Fruit fly (Drosophila melanogaster) whole organism, embryonic: Measurements from ENCODE around the gene CG2256.

ENCODE experiments used
- CG1024 ChIP-seq: fragments of 200-800 bp; sonication (Bioruptor generic); IDR thresholded peaks from 2 replicates; pipeline ENCODE4 v1.3.6; 2022; ENCODE audit warnings: missing biosample characterization, missing genetic modification characterization
- CG11695 ChIP-seq: fragments of 200-800 bp; sonication (Bioruptor generic); IDR thresholded peaks from 3 replicates; pipeline ENCODE4 v1.3.6; 2022; ENCODE audit warnings: missing biosample characterization, missing genetic modification characterization
- CG11696 ChIP-seq: fragments of 200-800 bp; sonication (Bioruptor generic); IDR thresholded peaks from 2 replicates; pipeline ENCODE4 v1.3.6; 2022; ENCODE audit warnings: missing biosample characterization, missing genetic modification characterization
- CG17359 ChIP-seq: fragments of 200-800 bp; sonication (Bioruptor generic); optimal IDR thresholded peaks from 3 replicates; lab custom pipeline; 2018; ENCODE audit warnings: missing biosample characterization, mild to moderate bottlenecking, missing genetic modification characterization, moderate library complexity
- CG18262 ChIP-seq: fragments of 200-800 bp; optimal IDR thresholded peaks from 3 replicates; lab custom pipeline; 2019; ENCODE audit warnings: missing biosample characterization, mild to moderate bottlenecking, missing genetic modification characterization, moderate library complexity
- CG30403 ChIP-seq: fragments of 200-800 bp; sonication (Bioruptor generic); optimal IDR thresholded peaks from 3 replicates; lab custom pipeline; 2016; ENCODE audit warnings: missing biosample characterization, missing genetic modification characterization
- CG3065 ChIP-seq: fragments of 200-800 bp; sonication (Bioruptor generic); optimal IDR thresholded peaks from 2 replicates; lab custom pipeline; 2016; ENCODE audit warnings: missing biosample characterization, missing genetic modification characterization
- CG31365 ChIP-seq: fragments of 200-800 bp; sonication (Bioruptor generic); optimal IDR thresholded peaks from 2 replicates; lab custom pipeline; 2018; ENCODE audit warnings: missing biosample characterization, mild to moderate bottlenecking, missing genetic modification characterization
- CG33557 ChIP-seq: fragments of 200-800 bp; sonication (Bioruptor generic); optimal IDR thresholded peaks from 2 replicates; lab custom pipeline; 2019; ENCODE audit warnings: missing biosample characterization, mild to moderate bottlenecking, missing genetic modification characterization, moderate library complexity
- CG34224 ChIP-seq: fragments of 200-800 bp; sonication (Bioruptor generic); IDR thresholded peaks from 3 replicates; pipeline ENCODE4 v1.3.6; 2022; ENCODE audit warnings: missing biosample characterization, missing genetic modification characterization; ENCODE audit not compliant: partially characterized antibody
- CG5245 ChIP-seq: fragments of 200-800 bp; sonication (Bioruptor generic); optimal IDR thresholded peaks from 3 replicates; lab custom pipeline; 2016; ENCODE audit warnings: missing biosample characterization, missing genetic modification characterization
- CG5953 ChIP-seq: fragments of 200-800 bp; sonication (Bioruptor generic); IDR thresholded peaks from 2 replicates; pipeline ENCODE4 v1.3.6; 2022; ENCODE audit warnings: missing biosample characterization, missing genetic modification characterization
- CG6813 ChIP-seq: fragments of 200-800 bp; sonication (Bioruptor generic); optimal IDR thresholded peaks from 2 replicates; lab custom pipeline; 2017; ENCODE audit warnings: missing biosample characterization, missing genetic modification characterization, mild to moderate bottlenecking, moderate library complexity, missing genetic modification reagents
- CG7372 ChIP-seq: fragments of 200-800 bp; sonication (Bioruptor generic); IDR thresholded peaks from 2 replicates; pipeline ENCODE4 v1.3.6; 2022; ENCODE audit warnings: missing biosample characterization, missing genetic modification characterization
- Eip74EF ChIP-seq, 2 experiments: fragments of 200-800 bp in 1 of 2; fragments of >200 bp in 1 of 2; sonication (Bioruptor generic) in 1 of 2; optimal IDR thresholded peaks; 2 replicates each; lab custom pipeline; 2017 to 2019; ENCODE audit warnings: missing biosample characterization in 2 of 2, missing genetic modification characterization in 2 of 2, mild to moderate bottlenecking in 1 of 2, moderate library complexity in 1 of 2
- Ets65A ChIP-seq: fragments of 200-800 bp; sonication (Bioruptor generic); peaks from one replicate; lab custom pipeline; 2016; ENCODE audit warnings: missing biosample characterization, missing genetic modification characterization
- Ets97D ChIP-seq: fragments of 200-800 bp; sonication (Bioruptor generic); optimal IDR thresholded peaks from 3 replicates; lab custom pipeline; 2016; ENCODE audit warnings: missing biosample characterization, missing genetic modification characterization
- Gug ChIP-seq: fragments of 200-800 bp; sonication (Bioruptor generic); IDR thresholded peaks from 4 replicates; pipeline ENCODE4 v1.3.6; 2022; ENCODE audit warnings: missing biosample characterization, missing genetic modification characterization
- H15 ChIP-seq: fragments of 200-800 bp; sonication (Bioruptor generic); IDR thresholded peaks from 3 replicates; pipeline ENCODE4 v1.3.6; 2022; ENCODE audit warnings: missing biosample characterization, missing genetic modification characterization
- Myb ChIP-seq: fragments of 200-800 bp; sonication (Bioruptor generic); optimal IDR thresholded peaks from 2 replicates; lab custom pipeline; 2016; ENCODE audit warnings: missing biosample characterization, missing genetic modification characterization
- Neu2 ChIP-seq: fragments of 200-800 bp; sonication (Bioruptor generic); optimal IDR thresholded peaks from 3 replicates; lab custom pipeline; 2016; ENCODE audit warnings: missing biosample characterization, missing genetic modification characterization, borderline replicate concordance
- Pdp1 ChIP-seq, 2 experiments: fragments of 200-800 bp; sonication (Bioruptor generic); optimal IDR thresholded peaks; 3 replicates each; lab custom pipeline; 2016; ENCODE audit warnings: missing biosample characterization in 2 of 2, missing genetic modification characterization in 2 of 2, mild to moderate bottlenecking in 1 of 2, moderate library complexity in 1 of 2
- Poxn ChIP-seq: fragments of 200-800 bp; sonication (Bioruptor generic); IDR thresholded peaks from 2 replicates; pipeline ENCODE4 v1.3.6; 2022; ENCODE audit warnings: missing biosample characterization, missing genetic modification characterization
- Rfx ChIP-seq: fragments of 200-800 bp; sonication (Bioruptor generic); IDR thresholded peaks from 2 replicates; pipeline ENCODE4 v1.3.6; 2022; ENCODE audit warnings: missing biosample characterization, missing genetic modification characterization
- Spps ChIP-seq: fragments of 200-800 bp; sonication (Bioruptor generic); optimal IDR thresholded peaks from 2 replicates; lab custom pipeline; 2018; ENCODE audit warnings: missing biosample characterization, mild to moderate bottlenecking, missing genetic modification characterization
- Stat92E ChIP-seq, 3 experiments: fragments of >200 bp in 2 of 3; fragments of 200-800 bp in 1 of 3; sonication (Bioruptor generic) in 1 of 3; optimal IDR thresholded peaks; 2 replicates each; lab custom pipeline; 2017 to 2019; ENCODE audit warnings: missing biosample characterization in 3 of 3, missing genetic modification characterization in 3 of 3, mild to moderate bottlenecking in 1 of 3, moderate library complexity in 1 of 3
- Trl ChIP-seq, 3 experiments: fragments of >200 bp in 2 of 3; fragments of 200-800 bp in 1 of 3; sonication (Bioruptor generic) in 1 of 3; optimal IDR thresholded peaks; 2 replicates in 1 of 3; 3 replicates in 2 of 3; lab custom pipeline; 2016 to 2017; ENCODE audit warnings: missing biosample characterization in 1 of 3, missing genetic modification characterization in 1 of 3
- abd-A ChIP-seq: fragments of 200-800 bp; sonication (Bioruptor generic); optimal IDR thresholded peaks from 3 replicates; lab custom pipeline; 2019; ENCODE audit warnings: missing biosample characterization, mild to moderate bottlenecking, missing genetic modification characterization, moderate library complexity
- bowl ChIP-seq: fragments of 200-800 bp; sonication (Bioruptor generic); IDR thresholded peaks from 2 replicates; pipeline ENCODE4 v1.3.6; 2022; ENCODE audit warnings: missing biosample characterization, missing genetic modification characterization
- cad ChIP-seq: fragments of >200 bp; optimal IDR thresholded peaks from 2 replicates; lab custom pipeline; 2017; ENCODE audit warnings: missing biosample characterization, missing genetic modification characterization
- dm ChIP-seq: fragments of 200-800 bp; sonication (Bioruptor generic); optimal IDR thresholded peaks from 3 replicates; lab custom pipeline; 2016; ENCODE audit warnings: missing biosample characterization, missing genetic modification characterization
- nerfin-1 ChIP-seq: fragments of 200-800 bp; sonication (Bioruptor generic); optimal IDR thresholded peaks from 3 replicates; lab custom pipeline; 2019; ENCODE audit warnings: missing biosample characterization, mild to moderate bottlenecking, missing genetic modification characterization, moderate library complexity
- onecut ChIP-seq: fragments of 200-800 bp; sonication (Bioruptor generic); IDR thresholded peaks from 2 replicates; pipeline ENCODE4 v1.3.6; 2022; ENCODE audit warnings: missing biosample characterization, missing genetic modification characterization
- pnt ChIP-seq: fragments of 200-800 bp; sonication (Bioruptor generic); optimal IDR thresholded peaks from 3 replicates; lab custom pipeline; 2016; ENCODE audit warnings: missing biosample characterization, missing genetic modification characterization
- rib ChIP-seq: fragments of 200-800 bp; sonication (Bioruptor generic); IDR thresholded peaks from 2 replicates; pipeline ENCODE4 v1.3.6; 2022; ENCODE audit warnings: missing biosample characterization, missing genetic modification characterization
- row ChIP-seq: fragments of 200-800 bp; sonication (Bioruptor generic); IDR thresholded peaks from 3 replicates; pipeline ENCODE4 v1.3.6; 2022; ENCODE audit warnings: missing biosample characterization, missing genetic modification characterization
- sd ChIP-seq: fragments of 200-800 bp; sonication (Bioruptor generic); optimal IDR thresholded peaks from 3 replicates; lab custom pipeline; 2018; ENCODE audit warnings: missing biosample characterization, mild to moderate bottlenecking, missing genetic modification characterization, moderate library complexity
- shn ChIP-seq: fragments of 200-800 bp; sonication (Bioruptor generic); optimal IDR thresholded peaks from 3 replicates; lab custom pipeline; 2016; ENCODE audit warnings: missing biosample characterization, missing genetic modification characterization
- slbo ChIP-seq: fragments of 200-800 bp; sonication (Bioruptor generic); IDR thresholded peaks from 2 replicates; pipeline ENCODE4 v1.3.6; 2022; ENCODE audit warnings: missing biosample characterization, missing genetic modification characterization

Gene CG2256

DNA sequence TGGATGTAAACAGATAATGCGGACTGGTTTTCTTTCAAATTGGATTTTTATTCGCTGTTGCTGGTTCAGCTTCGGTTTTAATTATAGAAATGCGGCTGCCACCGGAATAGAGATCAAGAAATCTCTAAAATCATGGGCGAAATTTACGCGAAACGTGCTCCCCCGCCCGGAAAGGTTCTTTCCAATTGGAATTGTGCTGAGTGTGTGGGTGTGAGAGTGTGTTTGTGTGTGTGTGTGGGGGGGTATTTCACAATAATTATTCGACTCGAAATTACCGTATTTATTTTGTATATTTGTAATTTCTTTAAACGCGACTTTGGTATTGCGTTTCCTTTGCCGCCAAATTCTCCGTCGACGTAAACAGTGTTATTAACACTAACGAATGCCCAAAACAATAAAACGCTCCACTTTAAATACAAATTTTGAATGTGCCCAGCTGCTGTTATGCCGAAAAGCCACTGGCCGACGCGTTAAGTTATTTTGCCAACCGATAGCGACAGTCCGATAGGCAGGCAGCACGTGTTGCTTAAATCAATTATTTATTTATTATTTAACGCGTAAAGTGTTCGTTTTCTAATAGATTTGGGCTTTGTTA is 28.8 kb upstream of the CG2256 start, which contains the start of gene Gclc (continued):
- TF ChIP-seq row (GFP tag; lab: Robert Waterston, UW) (peak; percentile 25; the same call in 1 of the 3 replicates), Poxn (no peak), CG5245 (GFP tag; lab: Kevin White, UChicago) (no peak), CG34224 (GFP tag; lab: Robert Waterston, UW) (peak; percentile 40; the same call in 1 of the 3 replicates), Eip74EF (GFP tag; optimal IDR thresholded peaks at IDR 0.05; lab: Kevin White, UChicago) (peak in 1 of 2 experiments; percentile 1), abd-A (tag; lab: Kevin White, UChicago) (no peak), rib (GFP tag; lab: Robert Waterston, UW) (no peak), dm (peak; percentile 81), Neu2 (GFP tag; lab: Kevin White, UChicago) (no peak), CG30403 (no peak), Stat92E (GFP tag; optimal IDR thresholded peaks at IDR 0.05; lab: Kevin White, UChicago) (no peak), shn (GFP tag; lab: Kevin White, UChicago) (no peak), CG11695 (no peak), CG5953 (GFP tag; lab: Robert Waterston, UW) (no peak), Rfx (peak; percentile 26; the same call in 1 of the 2 replicates), CG17359 (no peak), Myb (GFP tag; lab: Kevin White, UChicago) (peak; percentile 18), CG6813 (GFP tag; lab: Kevin White, UChicago) (peak; percentile 19), Gug (no peak), CG33557 (no peak), pnt (GFP tag; lab: Kevin White, UChicago) (no peak), Ets97D (GFP tag; lab: Kevin White, UChicago) (peak; percentile 36)

DNA sequence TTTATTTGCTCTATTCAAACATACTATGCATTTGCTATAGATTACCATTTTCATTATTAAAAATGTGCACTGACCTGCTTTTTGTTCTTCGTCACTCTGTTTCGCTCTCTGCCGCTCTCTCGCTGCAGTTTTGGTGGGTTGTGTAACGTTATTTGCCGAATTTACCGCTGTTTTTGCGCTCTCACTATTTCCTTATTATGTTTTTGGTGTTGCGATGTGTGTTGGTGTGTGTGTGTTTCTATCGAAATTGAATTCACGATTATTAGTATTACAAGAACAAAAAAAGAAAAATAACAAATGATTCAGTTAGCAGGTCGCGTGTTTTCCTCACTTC is 28.3 kb upstream of the CG2256 start:
- TF ChIP-seq H15 (GFP tag; lab: Robert Waterston, UW) (no peak), slbo (0 out of 2 replicates have a peak, but pooled peaks have one; percentile 0), CG7372 (GFP tag; lab: Robert Waterston, UW) (no peak), CG3065 (no peak), Ets65A (GFP tag; lab: Kevin White, UChicago) (no peak), cad (no peak), CG11696 (GFP tag; lab: Robert Waterston, UW) (no peak), onecut (no peak), bowl (GFP tag; lab: Robert Waterston, UW) (no peak), Spps (tag; lab: Kevin White, UChicago) (no peak), CG18262 (tag; lab: Kevin White, UChicago) (no peak), nerfin-1 (tag; lab: Kevin White, UChicago) (peak; percentile 13), CG1024 (GFP tag; lab: Robert Waterston, UW) (no peak), sd (tag; lab: Kevin White, UChicago) (no peak), Pdp1 (GFP tag; optimal IDR thresholded peaks at IDR 0.05; lab: Kevin White, UChicago) (peak in 1 of 2 experiments; percentile 95), CG31365 (tag; lab: Kevin White, UChicago) (no peak), Trl (optimal IDR thresholded peaks at IDR 0.05; lab: Kevin White, UChicago) (peak in 1 of 2 experiments; percentile 57), Trl (GFP tag; optimal IDR thresholded peaks at IDR 0.05; lab: Kevin White, UChicago) (no peak)
